Worm (Caenorhabditis elegans) whole organism, young adult: Measurements from ENCODE around the gene nsph-3.2.

ENCODE experiments used
- B0336.3 ChIP-seq: fragments of 200-800 bp; sonication (Bioruptor generic); IDR thresholded peaks from 2 replicates; pipeline ENCODE4 v1.3.6; 2022; ENCODE audit warnings: missing genetic modification characterization, missing compliant biosample characterization
- C06A6.2 ChIP-seq: fragments of 200-800 bp; sonication (Bioruptor generic); conservative IDR thresholded peaks from 2 replicates; pipeline ENCODE4 v1.3.6; 2022; ENCODE audit warnings: missing genetic modification characterization, missing compliant biosample characterization
- F23B12.7 ChIP-seq: sonication (generic microtip); optimal IDR thresholded peaks from 2 replicates; lab custom pipeline; 2017; ENCODE audit warnings: missing genetic modification characterization, mild to moderate bottlenecking, missing compliant biosample characterization, antibody characterized with exemption, moderate library complexity; ENCODE audit not compliant: insufficient read depth
- F37B4.10 ChIP-seq: fragments of 200-800 bp; sonication (Bioruptor generic); IDR thresholded peaks from 2 replicates; pipeline ENCODE4 v1.3.6; 2022; ENCODE audit warnings: missing genetic modification characterization, missing compliant biosample characterization
- F55B11.4 ChIP-seq: sonication (generic microtip); optimal IDR thresholded peaks from 2 replicates; lab custom pipeline; 2016; ENCODE audit warnings: missing compliant biosample characterization, missing genetic modification characterization, borderline replicate concordance; ENCODE audit not compliant: insufficient read depth
- F57A8.1 ChIP-seq: fragments of 200-800 bp; sonication (Bioruptor generic); optimal IDR thresholded peaks from 2 replicates; lab custom pipeline; 2018; ENCODE audit warnings: mild to moderate bottlenecking, missing genetic modification characterization, moderate library complexity, missing compliant biosample characterization
- K12H6.12 ChIP-seq: fragments of 200-800 bp; sonication (Bioruptor generic); optimal IDR thresholded peaks from 2 replicates; lab custom pipeline; 2018; ENCODE audit warnings: mild to moderate bottlenecking, missing genetic modification characterization, missing compliant biosample characterization
- T07F8.4 ChIP-seq: sonication (generic microtip); optimal IDR thresholded peaks from 2 replicates; lab custom pipeline; 2016; ENCODE audit warnings: mild to moderate bottlenecking, missing genetic modification characterization, moderate library complexity, missing compliant biosample characterization
- T26A5.8 ChIP-seq: sonication (generic microtip); optimal IDR thresholded peaks from 2 replicates; lab custom pipeline; 2016; ENCODE audit warnings: missing genetic modification characterization, missing compliant biosample characterization
- Y95B8A.8 ChIP-seq: fragments of 200-800 bp; sonication (Bioruptor generic); IDR thresholded peaks from 2 replicates; pipeline ENCODE4 v1.3.6; 2022; ENCODE audit warnings: missing genetic modification reagents, missing genetic modification characterization, missing compliant biosample characterization
- ZK185.1 ChIP-seq: sonication (generic microtip); optimal IDR thresholded peaks from 2 replicates; lab custom pipeline; 2016; ENCODE audit warnings: mild to moderate bottlenecking, missing genetic modification characterization, missing compliant biosample characterization; ENCODE audit not compliant: poor library complexity, severe bottlenecking
- ama-1 ChIP-seq, 3 experiments: fragments of 150-350 bp in 1 of 3; sonication (generic microtip) in 2 of 3; optimal IDR thresholded peaks; 2 replicates each; lab custom pipeline; 2014 to 2018; ENCODE audit warnings: missing biosample characterization in 2 of 3, missing genetic modification characterization in 2 of 3, missing genetic modification reagents in 2 of 3
- aptf-2 ChIP-seq: fragments of 200-800 bp; sonication (Bioruptor generic); conservative IDR thresholded peaks from 2 replicates; pipeline ENCODE4 v1.3.6; 2022; ENCODE audit warnings: missing genetic modification reagents, missing genetic modification characterization, missing compliant biosample characterization
- aptf-3 ChIP-seq: fragments of 200-800 bp; sonication (Bioruptor generic); IDR thresholded peaks from 2 replicates; pipeline ENCODE4 v1.3.6; 2022; ENCODE audit warnings: missing genetic modification characterization, missing compliant biosample characterization
- attf-5 ChIP-seq: fragments of 200-800 bp; sonication (Bioruptor generic); optimal IDR thresholded peaks from 2 replicates; lab custom pipeline; 2018; ENCODE audit warnings: mild to moderate bottlenecking, missing genetic modification characterization, missing compliant biosample characterization
- ceh-27 ChIP-seq: fragments of 200-800 bp; sonication (Bioruptor generic); optimal IDR thresholded peaks from 2 replicates; lab custom pipeline; 2018; ENCODE audit warnings: mild to moderate bottlenecking, missing genetic modification characterization, moderate library complexity, missing compliant biosample characterization
- ceh-91 ChIP-seq: fragments of 200-800 bp; sonication (Bioruptor generic); IDR thresholded peaks from 2 replicates; pipeline ENCODE4 v1.3.6; 2022; ENCODE audit warnings: missing genetic modification reagents, missing genetic modification characterization, missing compliant biosample characterization
- die-1 ChIP-seq: sonication (generic microtip); optimal IDR thresholded peaks from 2 replicates; lab custom pipeline; 2016; ENCODE audit warnings: missing genotype, mild to moderate bottlenecking, missing genetic modification characterization, missing compliant biosample characterization
- dox-1 ChIP-seq: fragments of 200-800 bp; sonication (Bioruptor generic); IDR thresholded peaks from 2 replicates; pipeline ENCODE4 v1.3.6; 2022; ENCODE audit warnings: missing genetic modification reagents, missing genetic modification characterization, missing compliant biosample characterization
- ekl-4 ChIP-seq: fragments of 200-800 bp; sonication (Bioruptor generic); IDR thresholded peaks from 2 replicates; pipeline ENCODE4 v1.3.6; 2022; ENCODE audit warnings: missing genetic modification reagents, missing genetic modification characterization, missing compliant biosample characterization
- him-1 ChIP-seq: sonication (generic microtip); optimal IDR thresholded peaks from 2 replicates; lab custom pipeline; 2016; ENCODE audit warnings: missing genotype, missing genetic modification reagents, missing genetic modification characterization, missing compliant biosample characterization
- hlh-12 ChIP-seq: sonication (generic microtip); optimal IDR thresholded peaks from 2 replicates; lab custom pipeline; 2016; ENCODE audit warnings: missing genetic modification characterization, missing compliant biosample characterization
- hmg-20 ChIP-seq: fragments of 200-800 bp; sonication (Bioruptor generic); IDR thresholded peaks from 2 replicates; pipeline ENCODE4 v1.3.6; 2022; ENCODE audit warnings: missing genetic modification reagents, missing genetic modification characterization, missing compliant biosample characterization
- let-526 ChIP-seq: fragments of 200-800 bp; sonication (Bioruptor generic); IDR thresholded peaks from 2 replicates; pipeline ENCODE4 v1.3.6; 2022; ENCODE audit warnings: missing genetic modification reagents, missing genetic modification characterization, missing compliant biosample characterization
- lin-35 ChIP-seq, 3 experiments: fragments of 150-350 bp in 2 of 3; sonication (generic microtip) in 1 of 3; optimal IDR thresholded peaks; 2 replicates each; lab custom pipeline; 2014 to 2018; ENCODE audit warnings: missing biosample characterization in 3 of 3, missing genetic modification characterization in 3 of 3, missing genetic modification reagents in 3 of 3
- lir-1 ChIP-seq: fragments of 200-800 bp; sonication (Bioruptor generic); conservative IDR thresholded peaks from 2 replicates; pipeline ENCODE4 v1.3.6; 2022; ENCODE audit warnings: missing genetic modification reagents, missing genetic modification characterization, missing compliant biosample characterization
- lsy-27 ChIP-seq: sonication (generic microtip); optimal IDR thresholded peaks from 2 replicates; lab custom pipeline; 2017; ENCODE audit warnings: missing genetic modification characterization, mild to moderate bottlenecking, missing compliant biosample characterization, antibody characterized with exemption, missing genotype, borderline replicate concordance; ENCODE audit not compliant: insufficient read depth
- madf-3 ChIP-seq: fragments of 200-800 bp; sonication (Bioruptor generic); IDR thresholded peaks from 2 replicates; pipeline ENCODE4 v1.3.6; 2022; ENCODE audit warnings: missing genetic modification reagents, missing genetic modification characterization, missing compliant biosample characterization
- mcd-1 ChIP-seq: fragments of 200-800 bp; sonication (Bioruptor generic); IDR thresholded peaks from 2 replicates; pipeline ENCODE4 v1.3.6; 2022; ENCODE audit warnings: missing genetic modification reagents, missing genetic modification characterization, missing compliant biosample characterization
- mel-28 ChIP-seq: sonication (generic microtip); optimal IDR thresholded peaks from 2 replicates; lab custom pipeline; 2016; ENCODE audit warnings: borderline replicate concordance, mild to moderate bottlenecking, missing genetic modification characterization, missing compliant biosample characterization
- mes-4 ChIP-seq: sonication (generic microtip); optimal IDR thresholded peaks from 2 replicates; lab custom pipeline; 2016; ENCODE audit warnings: missing genotype, missing genetic modification characterization, missing compliant biosample characterization
- nfya-2 ChIP-seq: fragments of 200-800 bp; sonication (Bioruptor generic); IDR thresholded peaks from 2 replicates; pipeline ENCODE4 v1.3.6; 2022; ENCODE audit warnings: missing genetic modification reagents, missing genetic modification characterization, missing compliant biosample characterization
- nhr-179 ChIP-seq: sonication (generic microtip); optimal IDR thresholded peaks from 2 replicates; lab custom pipeline; 2016; ENCODE audit warnings: mild to moderate bottlenecking, missing genetic modification characterization, missing compliant biosample characterization
- rcor-1 ChIP-seq: fragments of 200-800 bp; sonication (Bioruptor generic); IDR thresholded peaks from 2 replicates; pipeline ENCODE4 v1.3.6; 2022; ENCODE audit warnings: missing genetic modification reagents, missing genetic modification characterization, missing compliant biosample characterization
- rec-8 ChIP-seq, 2 experiments: sonication (generic microtip); optimal IDR thresholded peaks; 2 replicates each; lab custom pipeline; 2016; ENCODE audit warnings: mild to moderate bottlenecking in 2 of 2, missing genetic modification characterization in 2 of 2, missing genetic modification reagents in 2 of 2, missing genotype in 2 of 2, missing biosample characterization in 1 of 2, missing compliant biosample characterization in 1 of 2, moderate library complexity in 1 of 2
- sea-2 ChIP-seq: fragments of 200-800 bp; sonication (Bioruptor generic); IDR thresholded peaks from 2 replicates; pipeline ENCODE4 v1.3.6; 2022; ENCODE audit warnings: missing genetic modification characterization, missing compliant biosample characterization
- snpc-3.4 ChIP-seq: sonication (generic microtip); optimal IDR thresholded peaks from 2 replicates; lab custom pipeline; 2017; ENCODE audit warnings: missing genetic modification characterization, mild to moderate bottlenecking, missing compliant biosample characterization, antibody characterized with exemption, moderate library complexity, missing genotype, missing genetic modification reagents
- snpc-4 ChIP-seq, 5 experiments: fragments of 150-350 bp in 1 of 5; sonication (generic microtip) in 4 of 5; optimal IDR thresholded peaks; 2 replicates each; lab custom pipeline; 2014 to 2018; ENCODE audit warnings: missing genetic modification characterization in 5 of 5, missing biosample characterization in 3 of 5, antibody characterized with exemption in 2 of 5, mild to moderate bottlenecking in 2 of 5, missing compliant biosample characterization in 2 of 5, missing genotype in 2 of 5, moderate library complexity in 2 of 5, missing genetic modification reagents in 1 of 5
- sptf-2 ChIP-seq: fragments of 200-800 bp; sonication (Bioruptor generic); optimal IDR thresholded peaks from 2 replicates; lab custom pipeline; 2018; ENCODE audit warnings: mild to moderate bottlenecking, missing genetic modification characterization, missing compliant biosample characterization
- tbp1 ChIP-seq: fragments of 200-800 bp; sonication (Bioruptor generic); optimal IDR thresholded peaks from 2 replicates; lab custom pipeline; 2018; ENCODE audit warnings: mild to moderate bottlenecking, missing genetic modification characterization, missing compliant biosample characterization
- unc-130 ChIP-seq: sonication (generic microtip); optimal IDR thresholded peaks from 2 replicates; lab custom pipeline; 2016; ENCODE audit warnings: missing genetic modification reagents, missing genetic modification characterization, missing compliant biosample characterization
- unc-62 ChIP-seq: fragments of 150-350 bp; optimal IDR thresholded peaks from 2 replicates; lab custom pipeline; 2014; ENCODE audit warnings: missing biosample characterization, missing genetic modification reagents, missing genetic modification characterization
- zfh-2 ChIP-seq: fragments of 200-800 bp; sonication (Bioruptor generic); conservative IDR thresholded peaks from 2 replicates; pipeline ENCODE4 v1.3.6; 2022; ENCODE audit warnings: missing genetic modification reagents, missing genetic modification characterization, missing compliant biosample characterization
- ztf-26 ChIP-seq: sonication (generic microtip); optimal IDR thresholded peaks from 2 replicates; lab custom pipeline; 2017; ENCODE audit warnings: missing genetic modification characterization, missing compliant biosample characterization
- ztf-3 ChIP-seq: fragments of 200-800 bp; sonication (Bioruptor generic); optimal IDR thresholded peaks from 2 replicates; lab custom pipeline; 2018; ENCODE audit warnings: mild to moderate bottlenecking, missing genetic modification characterization, missing compliant biosample characterization

Gene nsph-3.2

DNA sequence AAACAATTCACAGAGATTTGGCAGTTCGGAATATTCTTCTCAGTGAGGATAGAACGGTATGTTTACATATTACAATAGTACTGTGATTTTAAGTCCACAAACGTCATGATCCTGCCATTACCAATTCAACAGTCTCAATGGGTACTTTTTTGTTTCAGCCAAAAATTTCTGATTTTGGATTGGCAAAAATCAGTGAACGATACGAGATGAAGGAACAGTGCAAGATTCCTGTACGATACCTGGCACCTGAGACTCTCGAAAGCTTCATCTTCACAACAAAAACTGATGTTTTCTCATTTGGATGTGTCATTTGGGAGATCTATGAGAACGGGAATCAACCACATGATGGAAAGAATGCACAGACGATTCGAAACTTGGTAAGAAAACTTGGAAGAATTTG, 34.7 kb upstream of the nsph-3.2 start:
- TF ChIP-seq F23B12.7 (no peak), rcor-1 (GFP tag; lab: Robert Waterston, UW) (no peak), lir-1 (no peak), ztf-3 (no peak), let-526 (no peak), mel-28 (tag; lab: Kevin White, UChicago) (no peak), ceh-27 (GFP tag; lab: Kevin White, UChicago) (no peak), K12H6.12 (no peak), B0336.3 (GFP tag; lab: Robert Waterston, UW) (no peak), F57A8.1 (GFP tag; lab: Kevin White, UChicago) (no peak), F55B11.4 (tag; lab: Kevin White, UChicago) (no peak), ama-1 (optimal IDR thresholded peaks at IDR 0.05; lab: Kevin White, UChicago) (no peak), ama-1 (GFP tag; optimal IDR thresholded peaks at IDR 0.05; lab: Kevin White, UChicago) (no peak), snpc-4 (GFP tag; optimal IDR thresholded peaks at IDR 0.05; lab: Kevin White, UChicago) (no peak), snpc-4 (tag; optimal IDR thresholded peaks at IDR 0.05; lab: Kevin White, UChicago) (no peak), ZK185.1 (tag; lab: Kevin White, UChicago) (no peak), aptf-2 (GFP tag; lab: Robert Waterston, UW) (no peak), sea-2 (GFP tag; lab: Robert Waterston, UW) (no peak), lin-35 (GFP tag; optimal IDR thresholded peaks at IDR 0.05; lab: Kevin White, UChicago) (no peak), T26A5.8 (no peak), Y95B8A.8 (no peak), rec-8 (tag; optimal IDR thresholded peaks at IDR 0.05; lab: Kevin White, UChicago) (no peak)

DNA sequence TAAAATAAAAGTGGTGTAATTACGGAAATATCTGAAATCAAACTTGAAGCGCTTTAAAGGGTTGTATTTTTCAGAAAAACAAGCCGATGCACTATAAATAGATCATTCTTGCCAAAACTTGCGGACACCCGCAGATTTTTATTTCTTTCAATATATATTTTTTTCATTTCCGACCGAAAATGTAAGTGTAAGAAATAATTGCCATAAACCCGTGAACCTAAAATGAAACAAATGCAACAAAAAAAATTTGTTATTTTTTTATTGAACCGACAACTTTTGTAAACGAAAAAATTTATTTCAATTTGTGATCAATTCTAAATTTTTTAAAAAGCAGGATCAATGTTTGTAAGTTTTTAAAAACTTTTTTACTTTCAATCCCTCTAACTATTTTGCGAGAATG, 31.9 kb upstream of the nsph-3.2 start, which contains the start of gene W01B6.6:
TSS of gene W01B6.6 (plus strand) at position 301 of the 400 bp plus-strand sequence.
- TF ChIP-seq madf-3 (GFP tag; lab: Robert Waterston, UW), result no peak
- no peak for TF ChIP-seq rec-8 (tag; optimal IDR thresholded peaks at IDR 0.05; lab: Kevin White, UChicago)
- no peak for TF ChIP-seq aptf-3 (GFP tag; lab: Robert Waterston, UW)
- no peak for TF ChIP-seq sptf-2
- no peak for TF ChIP-seq ekl-4 (GFP tag; lab: Robert Waterston, UW)
- no peak for TF ChIP-seq ztf-26
- no peak for TF ChIP-seq hmg-20 (GFP tag; lab: Robert Waterston, UW)
- TF ChIP-seq hlh-12 (tag; lab: Kevin White, UChicago), result no peak
- no peak for TF ChIP-seq tbp1
- TF ChIP-seq C06A6.2 (GFP tag; lab: Robert Waterston, UW), result no peak
- no peak for TF ChIP-seq rcor-1 (GFP tag; lab: Robert Waterston, UW)

DNA sequence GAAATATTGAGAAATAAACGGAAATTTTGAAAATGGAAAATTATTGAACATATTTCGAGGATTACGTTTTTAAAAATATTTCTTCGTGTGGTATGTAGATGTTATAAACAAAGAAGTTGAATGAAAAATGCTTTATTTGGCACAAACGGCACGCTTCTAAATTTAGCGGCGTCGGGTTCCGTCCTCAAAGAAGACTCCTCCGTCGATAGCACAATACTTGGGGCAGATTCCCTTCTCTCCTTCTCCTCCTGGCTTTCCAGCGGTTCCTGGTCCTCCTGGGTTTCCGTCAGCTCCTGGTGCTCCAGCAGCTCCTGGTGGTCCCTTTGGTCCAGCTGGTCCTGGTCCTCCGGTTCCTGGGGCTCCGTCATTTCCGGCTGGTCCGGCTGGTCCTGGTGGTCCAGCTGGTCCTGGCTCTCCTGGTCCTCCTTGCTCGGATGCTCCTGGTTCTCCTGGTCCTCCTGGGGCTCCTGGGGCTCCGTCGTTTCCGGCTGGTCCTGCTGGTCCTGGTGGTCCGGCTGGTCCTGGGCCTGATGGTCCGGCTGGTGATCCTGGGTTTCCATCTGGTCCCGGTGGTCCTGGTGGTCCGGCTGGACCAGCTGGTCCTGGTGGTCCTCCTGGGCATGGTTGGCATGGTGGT, 28.2 kb upstream of the nsph-3.2 start, which contains the start of gene W01B6.8:
TSS of gene W01B6.8 (minus strand) at position 51 of the 637 bp plus-strand sequence.
- TF ChIP-seq lsy-27 (no peak), attf-5 (GFP tag; lab: Kevin White, UChicago) (no peak), dox-1 (GFP tag; lab: Robert Waterston, UW) (peak; percentile 35; the same call in 1 of the 2 replicates), snpc-3.4 (no peak), F37B4.10 (no peak), unc-62 (GFP tag; lab: Kevin White, UChicago) (no peak), him-1 (no peak), ceh-91 (GFP tag; lab: Robert Waterston, UW) (no peak), mcd-1 (GFP tag; lab: Robert Waterston, UW) (peak; percentile 44; the same call in 1 of the 2 replicates), T26A5.8 (no peak), C06A6.2 (GFP tag; lab: Robert Waterston, UW) (no peak), die-1 (tag; lab: Kevin White, UChicago) (no peak), nhr-179 (tag; lab: Kevin White, UChicago) (no peak), zfh-2 (GFP tag; lab: Robert Waterston, UW) (peak; percentile 95), F57A8.1 (GFP tag; lab: Kevin White, UChicago) (no peak), mes-4 (no peak), unc-130 (GFP tag; lab: Kevin White, UChicago) (no peak), nfya-2 (GFP tag; lab: Robert Waterston, UW) (no peak), T07F8.4 (tag; lab: Kevin White, UChicago) (no peak)
